Worm (Caenorhabditis elegans) whole organism, young adult: Measurements from ENCODE around the gene dnj-15.
A peak's percentile ranks its signal among the peaks of the same experiment; 100 is the strongest.

Experiments
- B0035.1 ChIP-seq: sonication (generic microtip); optimal IDR thresholded peaks from 2 replicates; lab custom pipeline; 2016; ENCODE audit warnings: missing genetic modification characterization, mild to moderate bottlenecking, missing compliant biosample characterization, missing genotype, missing genetic modification reagents
- F22D6.2 ChIP-seq: sonication (generic microtip); optimal IDR thresholded peaks from 2 replicates; lab custom pipeline; 2016; ENCODE audit warnings: mild to moderate bottlenecking, missing genetic modification characterization, missing compliant biosample characterization
- F37B4.10 ChIP-seq: fragments of 200-800 bp; sonication (Bioruptor generic); IDR thresholded peaks from 2 replicates; pipeline ENCODE4 v1.3.6; 2022; ENCODE audit warnings: missing genetic modification characterization, missing compliant biosample characterization
- F57C9.4 ChIP-seq: sonication (generic microtip); optimal IDR thresholded peaks from 2 replicates; lab custom pipeline; 2017; ENCODE audit warnings: mild to moderate bottlenecking, missing genetic modification characterization, missing compliant biosample characterization
- Y56A3A.18 ChIP-seq: fragments of 200-800 bp; sonication (Bioruptor generic); IDR thresholded peaks from 2 replicates; pipeline ENCODE4 v1.3.6; 2022; ENCODE audit warnings: missing genetic modification reagents, missing genetic modification characterization, missing compliant biosample characterization
- ZK185.1 ChIP-seq: sonication (generic microtip); optimal IDR thresholded peaks from 2 replicates; lab custom pipeline; 2016; ENCODE audit warnings: mild to moderate bottlenecking, missing genetic modification characterization, missing compliant biosample characterization; ENCODE audit not compliant: poor library complexity, severe bottlenecking
- ama-1 ChIP-seq, 3 experiments: fragments of 150-350 bp in 1 of 3; sonication (generic microtip) in 2 of 3; optimal IDR thresholded peaks; 2 replicates each; lab custom pipeline; 2014 to 2018; ENCODE audit warnings: missing biosample characterization in 2 of 3, missing genetic modification characterization in 2 of 3, missing genetic modification reagents in 2 of 3
- attf-5 ChIP-seq: fragments of 200-800 bp; sonication (Bioruptor generic); optimal IDR thresholded peaks from 2 replicates; lab custom pipeline; 2018; ENCODE audit warnings: mild to moderate bottlenecking, missing genetic modification characterization, missing compliant biosample characterization
- bed-2 ChIP-seq: fragments of 200-800 bp; sonication (Bioruptor generic); IDR thresholded peaks from 2 replicates; pipeline ENCODE4 v1.3.6; 2022; ENCODE audit warnings: missing genetic modification reagents, missing genetic modification characterization, missing compliant biosample characterization
- ceh-40 ChIP-seq: fragments of 200-800 bp; sonication (Bioruptor generic); IDR thresholded peaks from 2 replicates; pipeline ENCODE4 v1.3.6; 2022; ENCODE audit warnings: missing genetic modification characterization, missing compliant biosample characterization
- ceh-79 ChIP-seq: sonication (generic microtip); optimal IDR thresholded peaks from 2 replicates; lab custom pipeline; 2017; ENCODE audit warnings: mild to moderate bottlenecking, missing genetic modification characterization, missing compliant biosample characterization
- chd-7 ChIP-seq: sonication (generic microtip); optimal IDR thresholded peaks from 2 replicates; lab custom pipeline; 2016; ENCODE audit warnings: mild to moderate bottlenecking, missing genetic modification characterization, moderate library complexity, missing compliant biosample characterization
- dox-1 ChIP-seq: fragments of 200-800 bp; sonication (Bioruptor generic); IDR thresholded peaks from 2 replicates; pipeline ENCODE4 v1.3.6; 2022; ENCODE audit warnings: missing genetic modification reagents, missing genetic modification characterization, missing compliant biosample characterization
- dpl-1 ChIP-seq: fragments of 150-350 bp; optimal IDR thresholded peaks from 2 replicates; lab custom pipeline; 2014; ENCODE audit warnings: missing biosample characterization, missing genetic modification reagents, missing genetic modification characterization
- egl-44 ChIP-seq: fragments of 200-800 bp; sonication (Bioruptor generic); IDR thresholded peaks from 2 replicates; pipeline ENCODE4 v1.3.6; 2022; ENCODE audit warnings: missing genetic modification reagents, missing genetic modification characterization, missing compliant biosample characterization
- egrh-3 ChIP-seq: fragments of 200-800 bp; sonication (Bioruptor generic); IDR thresholded peaks from 2 replicates; pipeline ENCODE4 v1.3.6; 2022; ENCODE audit warnings: missing genetic modification reagents, missing genetic modification characterization, missing compliant biosample characterization
- ets-4 ChIP-seq: fragments of 200-800 bp; sonication (Bioruptor generic); optimal IDR thresholded peaks from 2 replicates; lab custom pipeline; 2018; ENCODE audit warnings: mild to moderate bottlenecking, missing genetic modification characterization, missing compliant biosample characterization
- hmg-1.2 ChIP-seq: fragments of 200-800 bp; sonication (Bioruptor generic); IDR thresholded peaks from 2 replicates; pipeline ENCODE4 v1.3.6; 2022; ENCODE audit warnings: missing genetic modification reagents, missing genetic modification characterization, missing compliant biosample characterization
- lag-1 ChIP-seq: fragments of 200-800 bp; sonication (Bioruptor generic); IDR thresholded peaks from 2 replicates; pipeline ENCODE4 v1.3.6; 2022; ENCODE audit warnings: missing genetic modification reagents, missing genetic modification characterization, missing compliant biosample characterization
- let-526 ChIP-seq: fragments of 200-800 bp; sonication (Bioruptor generic); IDR thresholded peaks from 2 replicates; pipeline ENCODE4 v1.3.6; 2022; ENCODE audit warnings: missing genetic modification reagents, missing genetic modification characterization, missing compliant biosample characterization
- lin-35 ChIP-seq, 3 experiments: fragments of 150-350 bp in 2 of 3; sonication (generic microtip) in 1 of 3; optimal IDR thresholded peaks; 2 replicates each; lab custom pipeline; 2014 to 2018; ENCODE audit warnings: missing biosample characterization in 3 of 3, missing genetic modification characterization in 3 of 3, missing genetic modification reagents in 3 of 3
- lin-40 ChIP-seq: sonication (generic microtip); optimal IDR thresholded peaks from 2 replicates; lab custom pipeline; 2016; ENCODE audit warnings: missing genetic modification characterization, mild to moderate bottlenecking, missing compliant biosample characterization, missing genotype, missing genetic modification reagents
- lir-1 ChIP-seq: fragments of 200-800 bp; sonication (Bioruptor generic); conservative IDR thresholded peaks from 2 replicates; pipeline ENCODE4 v1.3.6; 2022; ENCODE audit warnings: missing genetic modification reagents, missing genetic modification characterization, missing compliant biosample characterization
- lsy-27 ChIP-seq: sonication (generic microtip); optimal IDR thresholded peaks from 2 replicates; lab custom pipeline; 2017; ENCODE audit warnings: missing genetic modification characterization, mild to moderate bottlenecking, missing compliant biosample characterization, antibody characterized with exemption, missing genotype, borderline replicate concordance; ENCODE audit not compliant: insufficient read depth
- madf-6 ChIP-seq: fragments of 200-800 bp; sonication (Bioruptor generic); IDR thresholded peaks from 2 replicates; pipeline ENCODE4 v1.3.6; 2022; ENCODE audit warnings: missing genetic modification reagents, missing genetic modification characterization, missing compliant biosample characterization
- mes-4 ChIP-seq: sonication (generic microtip); optimal IDR thresholded peaks from 2 replicates; lab custom pipeline; 2016; ENCODE audit warnings: missing genotype, missing genetic modification characterization, missing compliant biosample characterization
- nhr-27 ChIP-seq: fragments of 200-800 bp; sonication (Bioruptor generic); optimal IDR thresholded peaks from 2 replicates; lab custom pipeline; 2018; ENCODE audit warnings: mild to moderate bottlenecking, missing genetic modification characterization, moderate library complexity, missing compliant biosample characterization
- rpc-1 ChIP-seq, 2 experiments: fragments of 150-350 bp in 1 of 2; sonication (generic microtip) in 1 of 2; optimal IDR thresholded peaks; 2 replicates each; lab custom pipeline; 2014 to 2018; ENCODE audit warnings: missing biosample characterization in 1 of 2, missing genetic modification characterization in 1 of 2, missing genetic modification reagents in 1 of 2, missing genotype in 1 of 2
- sea-2 ChIP-seq: fragments of 200-800 bp; sonication (Bioruptor generic); IDR thresholded peaks from 2 replicates; pipeline ENCODE4 v1.3.6; 2022; ENCODE audit warnings: missing genetic modification characterization, missing compliant biosample characterization
- tbp1 ChIP-seq: fragments of 200-800 bp; sonication (Bioruptor generic); optimal IDR thresholded peaks from 2 replicates; lab custom pipeline; 2018; ENCODE audit warnings: mild to moderate bottlenecking, missing genetic modification characterization, missing compliant biosample characterization
- zfh-2 ChIP-seq: fragments of 200-800 bp; sonication (Bioruptor generic); conservative IDR thresholded peaks from 2 replicates; pipeline ENCODE4 v1.3.6; 2022; ENCODE audit warnings: missing genetic modification reagents, missing genetic modification characterization, missing compliant biosample characterization
- ztf-18 ChIP-seq: sonication (generic microtip); optimal IDR thresholded peaks from 2 replicates; lab custom pipeline; 2016; ENCODE audit warnings: missing genotype, mild to moderate bottlenecking, missing genetic modification characterization, missing compliant biosample characterization
- ztf-22 ChIP-seq: fragments of 200-800 bp; sonication (Bioruptor generic); optimal IDR thresholded peaks from 2 replicates; lab custom pipeline; 2018; ENCODE audit warnings: mild to moderate bottlenecking, missing genetic modification characterization, moderate library complexity, missing compliant biosample characterization

dnj-15 gene

DNA sequence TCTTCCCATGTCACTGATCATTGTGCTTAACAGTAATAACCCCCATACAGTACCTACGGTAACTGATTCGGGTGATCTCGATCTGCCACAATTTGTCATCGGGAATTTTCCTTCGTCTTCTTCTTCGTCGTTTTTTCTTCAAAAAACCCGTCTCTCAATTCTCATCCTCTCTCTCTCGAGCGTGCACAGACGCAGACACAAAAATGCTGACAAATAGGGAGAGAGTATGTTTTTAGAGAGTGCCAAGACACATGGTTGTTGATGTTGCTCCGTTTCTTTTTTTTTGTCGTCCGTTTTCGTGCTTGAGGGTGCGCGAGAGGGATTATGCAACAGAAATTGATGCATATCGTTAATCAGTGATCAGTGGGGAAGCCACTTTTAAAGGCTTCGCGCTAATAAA is 39.2 kb downstream of the dnj-15 start (continued):
- TF ChIP-seq let-526 (GFP tag; lab: Robert Waterston, UW): no peak
- TF ChIP-seq egl-44 (GFP tag; lab: Robert Waterston, UW): 0 out of 2 replicates have a peak, but pooled peaks have one; percentile 43
- peak; percentile 59 for TF ChIP-seq lin-40 (tag; lab: Kevin White, UChicago)
- no peak for TF ChIP-seq ets-4 (GFP tag; lab: Kevin White, UChicago)
- peak; percentile 40 for TF ChIP-seq attf-5
- no peak for TF ChIP-seq B0035.1 (tag; lab: Kevin White, UChicago)
- TF ChIP-seq dox-1 (GFP tag; lab: Robert Waterston, UW): 0 out of 2 replicates have a peak, but pooled peaks have one; percentile 35
- TF ChIP-seq rpc-1 (optimal IDR thresholded peaks at IDR 0.05; lab: Kevin White, UChicago): no peak
- no peak for TF ChIP-seq rpc-1 (tag; optimal IDR thresholded peaks at IDR 0.05; lab: Kevin White, UChicago)
- TF ChIP-seq tbp1 (GFP tag; lab: Kevin White, UChicago): peak; percentile 5
- no peak for TF ChIP-seq lin-35 (GFP tag; optimal IDR thresholded peaks at IDR 0.05; lab: Kevin White, UChicago)
- TF ChIP-seq, all 124 proteins: peak for 13

DNA sequence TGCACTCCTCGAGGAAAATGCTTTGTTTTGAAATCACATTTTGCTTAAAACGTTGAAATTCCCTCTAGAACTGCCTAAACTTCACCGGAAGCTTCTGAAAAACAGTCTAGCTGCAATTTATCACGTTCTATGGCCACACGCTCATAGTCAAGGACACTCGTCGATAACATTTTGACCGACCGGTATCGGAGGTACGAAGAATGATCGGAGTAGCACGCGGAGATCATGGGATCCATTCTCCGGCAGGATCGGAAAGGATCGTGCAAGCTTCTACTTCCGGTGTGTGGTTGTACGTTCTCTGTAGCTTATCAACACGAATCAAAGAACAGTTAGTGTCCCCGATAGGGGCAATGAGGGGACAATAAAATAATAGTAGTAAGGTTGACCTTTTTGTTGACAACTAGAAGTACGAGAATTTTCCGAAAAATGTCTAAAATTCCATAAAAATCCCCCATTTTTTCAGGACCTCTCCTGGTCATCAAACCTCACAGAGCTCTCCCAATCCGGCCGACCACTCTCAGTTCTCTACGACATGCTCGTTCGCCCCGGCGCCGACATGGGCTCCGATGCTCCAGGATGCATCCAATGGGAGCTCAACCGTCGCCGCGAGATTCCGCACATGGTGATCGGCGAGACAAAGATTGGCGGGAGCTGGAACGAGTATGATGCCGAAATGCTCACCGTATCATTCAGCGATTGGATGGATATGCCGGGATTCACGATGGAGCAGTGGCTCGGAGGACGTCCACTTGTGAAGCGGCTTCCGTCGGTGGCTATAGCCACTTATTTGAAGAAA is 40.1 kb downstream of the dnj-15 start:
- peak; percentile 79 for TF ChIP-seq zfh-2 (GFP tag; lab: Robert Waterston, UW)
- TF ChIP-seq chd-7: no peak
- TF ChIP-seq F37B4.10 (GFP tag; lab: Robert Waterston, UW): no peak
- no peak for TF ChIP-seq hmg-1.2 (GFP tag; lab: Robert Waterston, UW)
- TF ChIP-seq ZK185.1 (tag; lab: Kevin White, UChicago): no peak
- TF ChIP-seq egrh-3: peak; percentile 23; the same call in 1 of the 2 replicates

DNA sequence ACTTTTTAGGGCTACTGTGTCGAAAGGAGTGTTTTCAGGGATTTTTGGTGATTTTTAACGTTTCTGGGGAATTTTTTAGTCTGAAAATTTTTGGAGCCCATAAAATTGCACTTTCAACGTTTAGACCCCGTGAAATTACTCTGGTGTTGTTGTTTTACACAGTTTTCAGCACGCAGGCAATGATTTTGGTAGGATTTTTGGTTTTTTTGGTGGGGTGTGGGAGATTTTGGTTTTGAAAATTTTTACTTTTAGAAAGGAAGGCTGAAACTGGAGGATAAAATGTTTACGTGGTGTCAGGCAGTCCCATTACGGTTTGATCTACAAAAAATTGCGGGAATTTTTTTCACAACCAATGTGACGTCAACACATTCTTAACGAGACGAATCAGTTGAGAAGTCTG is 42.1 kb downstream of the dnj-15 start:
- TF ChIP-seq Y56A3A.18 (GFP tag; lab: Robert Waterston, UW) (0 out of 2 replicates have a peak, but pooled peaks have one; percentile 39), ceh-40 (GFP tag; lab: Robert Waterston, UW) (no peak)
- TF ChIP-seq, all 124 proteins: peak for 1

DNA sequence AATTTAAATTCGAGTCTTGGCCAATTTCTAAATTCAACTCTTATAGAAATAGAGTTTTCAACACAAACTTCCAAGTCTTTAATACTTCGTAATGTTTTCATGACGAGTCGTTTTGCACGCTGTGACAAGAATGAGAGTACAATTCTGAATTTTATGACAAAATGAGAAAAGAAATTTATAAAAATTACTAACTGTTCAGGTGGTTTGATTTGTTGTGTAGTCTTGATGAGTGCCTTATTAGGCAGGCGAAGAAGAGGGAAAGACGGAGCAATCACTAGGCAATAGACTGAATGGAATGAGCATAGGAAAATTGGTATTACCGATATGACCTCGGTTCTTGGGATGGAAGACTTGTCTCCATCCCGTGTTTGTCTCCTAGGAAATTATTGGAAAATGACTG is 43.8 kb downstream of the dnj-15 start, which contains the start of gene F30B5.11:
F30B5.11 (minus strand) TSS at position 101 of the 400 bp plus-strand sequence.
- TF ChIP-seq F22D6.2 (tag; lab: Kevin White, UChicago) (no peak), ztf-22 (GFP tag; lab: Kevin White, UChicago) (no peak), lag-1 (GFP tag; lab: Robert Waterston, UW) (no peak), sea-2 (GFP tag; lab: Robert Waterston, UW) (no peak), F37B4.10 (GFP tag; lab: Robert Waterston, UW) (no peak), lin-35 (GFP tag; optimal IDR thresholded peaks at IDR 0.05; lab: Kevin White, UChicago) (no peak), let-526 (GFP tag; lab: Robert Waterston, UW) (no peak), nhr-27 (no peak)

DNA sequence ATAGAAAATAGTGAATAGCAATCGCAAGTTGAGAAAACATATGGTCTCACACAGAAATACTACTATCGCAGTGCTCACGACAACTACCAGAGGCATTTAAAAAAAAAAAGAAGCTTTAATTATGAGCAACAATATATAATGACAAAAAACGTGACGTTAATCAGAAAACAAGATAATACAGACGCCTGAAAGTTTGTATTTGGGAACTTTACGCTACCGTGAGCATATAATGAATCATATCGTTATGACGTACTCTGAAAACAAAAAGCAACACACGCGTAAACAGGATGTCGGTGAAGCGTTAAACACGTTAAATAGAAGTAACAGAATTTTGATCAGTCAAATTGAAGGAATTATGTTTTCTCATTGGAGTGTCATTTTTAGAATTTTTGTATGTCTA is 49.7 kb downstream of the dnj-15 start, which contains the start of gene srbc-71:
srbc-71 (minus strand) TSS at position 101 of the 400 bp plus-strand sequence.
- TF ChIP-seq ama-1 (optimal IDR thresholded peaks at IDR 0.05; lab: Kevin White, UChicago) (no peak), ama-1 (GFP tag; optimal IDR thresholded peaks at IDR 0.05; lab: Kevin White, UChicago) (no peak), bed-2 (GFP tag; lab: Robert Waterston, UW) (no peak), F57C9.4 (tag; lab: Kevin White, UChicago) (no peak), ceh-79 (tag; lab: Kevin White, UChicago) (no peak), ztf-18 (no peak), lir-1 (GFP tag; lab: Robert Waterston, UW) (no peak), mes-4 (tag; lab: Kevin White, UChicago) (no peak), lsy-27 (tag; lab: Kevin White, UChicago) (no peak), dpl-1 (GFP tag; lab: Kevin White, UChicago) (no peak), madf-6 (GFP tag; lab: Robert Waterston, UW) (no peak)
